Worm (Caenorhabditis elegans) whole organism, L1 larva: ENCODE measurements around the gene mcm-2.

Source experiments
- aly-2 ChIP-seq: fragments of 150-350 bp; optimal IDR thresholded peaks from 2 replicates; lab custom pipeline; 2014; ENCODE audit warnings: missing biosample characterization, missing genetic modification characterization
- ama-1 ChIP-seq: fragments of 150-350 bp; optimal IDR thresholded peaks from 2 replicates; lab custom pipeline; 2014
- ceh-63 ChIP-seq: fragments of 200-800 bp; sonication (Bioruptor generic); optimal IDR thresholded peaks from 2 replicates; lab custom pipeline; 2018; ENCODE audit warnings: mild to moderate bottlenecking, missing genetic modification characterization, missing compliant biosample characterization
- jun-1 ChIP-seq: fragments of 150-350 bp; optimal IDR thresholded peaks from 2 replicates; lab custom pipeline; 2014; ENCODE audit warnings: missing biosample characterization, missing genetic modification reagents, missing genetic modification characterization
- lin-13 ChIP-seq: fragments of 150-350 bp; optimal IDR thresholded peaks from 2 replicates; lab custom pipeline; 2014; ENCODE audit warnings: missing biosample characterization, missing genetic modification reagents, missing genetic modification characterization
- lin-15B ChIP-seq: fragments of 150-350 bp; sonication (generic microtip); optimal IDR thresholded peaks from 3 replicates; lab custom pipeline; 2014; ENCODE audit warnings: missing biosample characterization, missing genetic modification characterization
- mep-1 ChIP-seq: fragments of 150-350 bp; optimal IDR thresholded peaks from 2 replicates; lab custom pipeline; 2014; ENCODE audit warnings: missing biosample characterization, missing genetic modification characterization
- nhr-11 ChIP-seq: fragments of 150-350 bp; optimal IDR thresholded peaks from 2 replicates; lab custom pipeline; 2014; ENCODE audit warnings: missing biosample characterization, missing genetic modification characterization
- nhr-12 ChIP-seq: sonication (generic microtip); optimal IDR thresholded peaks from 2 replicates; lab custom pipeline; 2017; ENCODE audit warnings: missing biosample characterization, missing genetic modification characterization
- nhr-76 ChIP-seq: sonication (generic microtip); optimal IDR thresholded peaks from 2 replicates; lab custom pipeline; 2017; ENCODE audit warnings: missing biosample characterization, missing genetic modification characterization
- nhr-77 ChIP-seq: fragments of 150-350 bp; optimal IDR thresholded peaks from 2 replicates; lab custom pipeline; 2014; ENCODE audit warnings: missing biosample characterization, missing genetic modification characterization
- unc-62 ChIP-seq: fragments of 150-350 bp; optimal IDR thresholded peaks from 2 replicates; lab custom pipeline; 2014; ENCODE audit warnings: missing biosample characterization, missing genetic modification reagents, missing genetic modification characterization

DNA sequence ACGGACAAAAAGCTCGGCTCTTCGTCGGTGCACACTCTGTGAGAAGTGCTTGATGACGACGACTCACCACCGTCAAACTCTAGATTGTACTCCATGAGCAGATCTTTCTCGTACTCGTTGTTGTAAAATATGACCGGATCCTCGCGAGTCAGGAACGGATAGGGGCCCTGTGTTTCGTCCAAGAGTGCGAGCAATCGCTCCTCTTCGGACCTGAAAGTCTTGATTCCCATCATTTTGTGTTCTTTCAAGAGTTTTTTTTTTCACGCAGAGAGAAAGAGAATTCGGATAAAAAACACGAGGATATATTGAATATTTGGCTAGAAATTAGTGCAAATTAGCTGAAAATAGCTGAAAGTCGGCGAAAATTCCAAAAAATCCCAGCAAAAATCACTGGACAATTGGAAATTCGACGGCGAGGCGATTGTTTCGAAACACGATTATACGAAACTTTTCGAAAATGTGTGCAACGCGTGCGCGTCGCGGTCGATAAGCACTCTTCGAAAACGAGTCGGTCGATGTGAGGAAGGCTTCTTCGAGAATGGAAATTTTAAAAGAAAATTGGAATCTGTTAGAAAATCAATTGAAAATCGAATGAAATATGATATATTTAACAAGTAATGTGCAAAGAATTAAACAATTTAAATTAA lies 26.9 kb downstream of the mcm-2 start, which contains the start of the genes ash-2 and Y17G7B.20:
- TF ChIP-seq ama-1 (lab: Kevin White, UChicago): no peak
- no peak for TF ChIP-seq nhr-12 (tag; lab: Kevin White, UChicago)
- no peak for TF ChIP-seq ceh-63 (GFP tag; lab: Kevin White, UChicago)
- TF ChIP-seq jun-1 (tag; lab: Kevin White, UChicago): no peak
- no peak for TF ChIP-seq lin-13 (GFP tag; lab: Kevin White, UChicago)
- TF ChIP-seq aly-2: no peak
- TF ChIP-seq nhr-77 (tag; lab: Kevin White, UChicago): no peak
- TF ChIP-seq nhr-11 (tag; lab: Kevin White, UChicago): no peak
- peak; percentile 25 for TF ChIP-seq mep-1 (tag; lab: Kevin White, UChicago)
- no peak for TF ChIP-seq nhr-76 (tag; lab: Kevin White, UChicago)
- TF ChIP-seq lin-15B (tag; lab: Kevin White, UChicago): no peak
- TF ChIP-seq unc-62 (GFP tag; lab: Kevin White, UChicago): no peak
